Fruit fly (Drosophila melanogaster): ENCODE measurements around the gene Elys.

Gene Elys

dm6 chrX:19663196-19663858 is 11.2 kb downstream of the Elys start:
- TF ChIP-seq EcR (GFP tag; optimal IDR thresholded peaks at IDR 0.05) (no peak), psq (optimal IDR thresholded peaks at IDR 0.05) (no peak), Dll (optimal IDR thresholded peaks at IDR 0.05) (peak; percentile 2)

- TF ChIP-seq psq (optimal IDR thresholded peaks at IDR 0.05) (no peak), usp (GFP tag; optimal IDR thresholded peaks at IDR 0.05) (no peak), EcR (GFP tag; optimal IDR thresholded peaks at IDR 0.05) (no peak), pan (optimal IDR thresholded peaks at IDR 0.05) (no peak), Dll (optimal IDR thresholded peaks at IDR 0.05) (no peak)
These were observed 12.0 kb downstream of the Elys start, which contains the start of the genes CG14223 and Ssu72 for dm6 chrX:19663859-19664728. TSS of gene CG14223 (minus strand) at chrX:19663971. TSS of gene Ssu72 (plus strand) at chrX:19664561.

dm6 chrX:19665684-19666141 is 13.6 kb downstream of the Elys start:
- no peak for TF ChIP-seq EcR (GFP tag; optimal IDR thresholded peaks at IDR 0.05)
- peak; percentile 19 for TF ChIP-seq Dll (optimal IDR thresholded peaks at IDR 0.05)

- no peak for TF ChIP-seq CG8478 (optimal IDR thresholded peaks at IDR 0.05)
- no peak for TF ChIP-seq pan (optimal IDR thresholded peaks at IDR 0.05)
- TF ChIP-seq Dll (optimal IDR thresholded peaks at IDR 0.05): peak; percentile 14
These were observed 14.9 kb downstream of the Elys start, which contains the start of gene Zw for dm6 chrX:19666991-19667409. TSS of gene Zw (plus strand) at chrX:19667252.

dm6 chrX:19667444-19668104 is 15.5 kb downstream of the Elys start:
- TF ChIP-seq Dll (optimal IDR thresholded peaks at IDR 0.05) (no peak), usp (GFP tag; optimal IDR thresholded peaks at IDR 0.05) (no peak), CG8478 (optimal IDR thresholded peaks at IDR 0.05) (no peak), EcR (GFP tag; optimal IDR thresholded peaks at IDR 0.05) (no peak), psq (optimal IDR thresholded peaks at IDR 0.05) (no peak), pan (optimal IDR thresholded peaks at IDR 0.05) (no peak)

dm6 chrX:19668405-19668804 is 16.3 kb downstream of the Elys start:
- TF ChIP-seq CG8478 (optimal IDR thresholded peaks at IDR 0.05) (no peak), pan (optimal IDR thresholded peaks at IDR 0.05) (no peak), EcR (GFP tag; optimal IDR thresholded peaks at IDR 0.05) (no peak), Dll (optimal IDR thresholded peaks at IDR 0.05) (no peak)

- TF ChIP-seq EcR (GFP tag; optimal IDR thresholded peaks at IDR 0.05): no peak
- no peak for TF ChIP-seq Dll (optimal IDR thresholded peaks at IDR 0.05)
- TF ChIP-seq CG8478 (optimal IDR thresholded peaks at IDR 0.05): no peak
- TF ChIP-seq psq (optimal IDR thresholded peaks at IDR 0.05): no peak
- no peak for TF ChIP-seq pan (optimal IDR thresholded peaks at IDR 0.05)
- no peak for TF ChIP-seq usp (GFP tag; optimal IDR thresholded peaks at IDR 0.05)
These were observed 23.6 kb downstream of the Elys start, which contains the start of gene et for dm6 chrX:19675662-19676061. TSS of gene et (minus strand) at chrX:19675891.

- TF ChIP-seq pan (optimal IDR thresholded peaks at IDR 0.05) (no peak), usp (GFP tag; optimal IDR thresholded peaks at IDR 0.05) (no peak), CG8478 (optimal IDR thresholded peaks at IDR 0.05) (no peak), Dll (optimal IDR thresholded peaks at IDR 0.05) (no peak), EcR (GFP tag; optimal IDR thresholded peaks at IDR 0.05) (no peak), psq (optimal IDR thresholded peaks at IDR 0.05) (no peak)
These were observed 27.1 kb downstream of the Elys start for dm6 chrX:19679207-19679606.

dm6 chrX:19683040-19683875 is 31.2 kb downstream of the Elys start, which contains the start of the genes dome and Ubqn:
TSS of gene dome (minus strand) at chrX:19683518.
TSS of gene Ubqn (plus strand) at chrX:19683808.
- TF ChIP-seq CG8478 (optimal IDR thresholded peaks at IDR 0.05): no peak
- TF ChIP-seq Dll (optimal IDR thresholded peaks at IDR 0.05): peak; percentile 97

dm6 chrX:19684048-19684447 is 31.9 kb downstream of the Elys start:
- TF ChIP-seq usp (GFP tag; optimal IDR thresholded peaks at IDR 0.05) (no peak), pan (optimal IDR thresholded peaks at IDR 0.05) (no peak), EcR (GFP tag; optimal IDR thresholded peaks at IDR 0.05) (no peak), Dll (optimal IDR thresholded peaks at IDR 0.05) (no peak), CG8478 (optimal IDR thresholded peaks at IDR 0.05) (no peak), psq (optimal IDR thresholded peaks at IDR 0.05) (no peak)

dm6 chrX:19688848-19689247 is 36.7 kb downstream of the Elys start, which contains the start of gene CG14227:
TSS of gene CG14227 (minus strand) at chrX:19688948.
- no peak for TF ChIP-seq usp (GFP tag; optimal IDR thresholded peaks at IDR 0.05)
- no peak for TF ChIP-seq EcR (GFP tag; optimal IDR thresholded peaks at IDR 0.05)
- TF ChIP-seq CG8478 (optimal IDR thresholded peaks at IDR 0.05): no peak
- no peak for TF ChIP-seq psq (optimal IDR thresholded peaks at IDR 0.05)
- TF ChIP-seq pan (optimal IDR thresholded peaks at IDR 0.05): no peak
- TF ChIP-seq Dll (optimal IDR thresholded peaks at IDR 0.05): no peak

All from whole organism.